Fruit fly (Drosophila melanogaster): Measurements from ENCODE around the gene CG12219.
A peak's percentile ranks its signal among the peaks of the same experiment; 100 is the strongest.

The CG12219 gene

dm6 chrX:6346926-6347367, 45.9 kb upstream of the CG12219 start, which contains the start of gene CG3847 (continued):
- TF ChIP-seq ken (GFP tag; IDR thresholded peaks at IDR 0.05) (0 out of 3 replicates have a peak, but pooled peaks have one; percentile 50), CG1024 (GFP tag; IDR thresholded peaks at IDR 0.05) (no peak), abd-A (tag; optimal IDR thresholded peaks at IDR 0.05) (peak; percentile 51), knrl (GFP tag; IDR thresholded peaks at IDR 0.05; ENCODE audit: partially characterized antibody) (peak; percentile 73), CG11504 (tag; optimal IDR thresholded peaks at IDR 0.05) (peak; percentile 39), CG3281 (GFP tag; optimal IDR thresholded peaks at IDR 0.05) (peak; percentile 46), CG2875 (GFP tag; optimal IDR thresholded peaks at IDR 0.05) (no peak), C15 (GFP tag; IDR thresholded peaks at IDR 0.05) (no peak), CG3163 (GFP tag; optimal IDR thresholded peaks at IDR 0.05) (peak; percentile 30), CG10274 (GFP tag; optimal IDR thresholded peaks at IDR 0.05) (no peak), Blimp-1 (GFP tag; optimal IDR thresholded peaks at IDR 0.05) (no peak), CG9609 (GFP tag; optimal IDR thresholded peaks at IDR 0.05) (peak; percentile 29), caup (GFP tag; optimal IDR thresholded peaks at IDR 0.05; ENCODE audit: severe bottlenecking) (peak; percentile 8), her (GFP tag; optimal IDR thresholded peaks at IDR 0.05) (peak; percentile 70), Ada2b (GFP tag; IDR thresholded peaks at IDR 0.05) (no peak), gro (GFP tag; optimal IDR thresholded peaks at IDR 0.05) (peak; percentile 69), CG6791 (GFP tag; IDR thresholded peaks at IDR 0.05; ENCODE audit: partially characterized antibody) (peak; percentile 71; the same call in 2 of the 3 replicates), Side (GFP tag; optimal IDR thresholded peaks at IDR 0.05) (no peak), nau (GFP tag; optimal IDR thresholded peaks at IDR 0.05) (peak; percentile 11), Chrac-16 (GFP tag; optimal IDR thresholded peaks at IDR 0.05) (no peak), shn (GFP tag; optimal IDR thresholded peaks at IDR 0.05) (peak; percentile 48), lab (GFP tag; optimal IDR thresholded peaks at IDR 0.05) (peak; percentile 52), pan (optimal IDR thresholded peaks at IDR 0.05) (no peak), pan (GFP tag; optimal IDR thresholded peaks at IDR 0.05 in 1 of 2, IDR thresholded peaks at IDR 0.05 in 1 of 2) (peak in 1 of 2 experiments; percentile 29), chif (GFP tag; optimal IDR thresholded peaks at IDR 0.05) (peak; percentile 27 to 48), CG4424 (GFP tag; optimal IDR thresholded peaks at IDR 0.05) (no peak), hbn (GFP tag; IDR thresholded peaks at IDR 0.05; ENCODE audit: partially characterized antibody) (peak; percentile 70), CG11695 (GFP tag; IDR thresholded peaks at IDR 0.05) (0 out of 3 replicates have a peak, but pooled peaks have one; percentile 20), MBD-R2 (GFP tag; IDR thresholded peaks at IDR 0.05) (peak; percentile 73), bab2 (GFP tag; optimal IDR thresholded peaks at IDR 0.05) (no peak), CG18764 (GFP tag; optimal IDR thresholded peaks at IDR 0.05) (no peak), Dek (tag; optimal IDR thresholded peaks at IDR 0.05) (peak; percentile 16), CG9797 (GFP tag; optimal IDR thresholded peaks at IDR 0.05) (peak; percentile 87), CG18599 (GFP tag; optimal IDR thresholded peaks at IDR 0.05) (peak; percentile 58), sens (GFP tag) (peak; percentile 90), seq (GFP tag; IDR thresholded peaks at IDR 0.05) (no peak), Atf6 (GFP tag; IDR thresholded peaks at IDR 0.05) (no peak), run (tag; optimal IDR thresholded peaks at IDR 0.05) (no peak), CG9727 (GFP tag; optimal IDR thresholded peaks at IDR 0.05) (peak; percentile 43), slp2 (GFP tag; optimal IDR thresholded peaks at IDR 0.05) (no peak), HHEX (GFP tag; optimal IDR thresholded peaks at IDR 0.05) (no peak), sr (GFP tag; IDR thresholded peaks at IDR 0.05) (no peak), ato (GFP tag; IDR thresholded peaks at IDR 0.05; ENCODE audit: partially characterized antibody) (peak; percentile 61), CG13296 (GFP tag; optimal IDR thresholded peaks at IDR 0.05) (no peak), hb (GFP tag; IDR thresholded peaks at IDR 0.05; ENCODE audit: partially characterized antibody) (no peak), CG34224 (GFP tag; IDR thresholded peaks at IDR 0.05; ENCODE audit: partially characterized antibody) (peak; percentile 43; the same call in 1 of the 3 replicates), wdn (GFP tag; IDR thresholded peaks at IDR 0.05) (0 out of 2 replicates have a peak, but pooled peaks have one; percentile 25), CG9437 (GFP tag; optimal IDR thresholded peaks at IDR 0.05) (peak; percentile 22), aop (GFP tag; IDR thresholded peaks at IDR 0.05) (no peak), BEAF-32 (GFP tag; optimal IDR thresholded peaks at IDR 0.05) (peak; percentile 71)
